Worm (Caenorhabditis elegans) whole organism, midembryonic: ENCODE measurements around the gene bgal-1.

Source experiments
- cog-1 ChIP-seq: sonication (generic microtip); optimal IDR thresholded peaks from 2 replicates; lab custom pipeline; 2016; ENCODE audit warnings: missing genetic modification characterization, missing compliant biosample characterization
- flt-1 ChIP-seq: fragments of 200-800 bp; sonication (Bioruptor generic); IDR thresholded peaks from 2 replicates; pipeline ENCODE4 v1.3.6; 2022; ENCODE audit warnings: missing genetic modification characterization, missing compliant biosample characterization
- klf-2 ChIP-seq: fragments of 200-800 bp; sonication (Bioruptor generic); conservative IDR thresholded peaks from 2 replicates; pipeline ENCODE4 v1.3.6; 2022; ENCODE audit warnings: missing genetic modification reagents, missing genetic modification characterization, missing compliant biosample characterization
- med-1 ChIP-seq: sonication (generic microtip); optimal IDR thresholded peaks from 2 replicates; lab custom pipeline; 2017; ENCODE audit warnings: missing genetic modification characterization, mild to moderate bottlenecking, missing compliant biosample characterization, antibody characterized with exemption, missing genetic modification reagents; ENCODE audit not compliant: insufficient read depth
- ref-1 ChIP-seq: fragments of 200-800 bp; sonication (Bioruptor generic); conservative IDR thresholded peaks from 2 replicates; pipeline ENCODE4 v1.3.6; 2022; ENCODE audit warnings: missing genetic modification reagents, missing genetic modification characterization, missing compliant biosample characterization
- tab-1 ChIP-seq: fragments of 200-800 bp; sonication (Bioruptor generic); IDR thresholded peaks from 2 replicates; pipeline ENCODE4 v1.3.6; 2022; ENCODE audit warnings: missing genetic modification characterization, missing compliant biosample characterization
- ztf-23 ChIP-seq: fragments of 200-800 bp; sonication (Bioruptor generic); IDR thresholded peaks from 2 replicates; pipeline ENCODE4 v1.3.6; 2022; ENCODE audit warnings: missing genetic modification reagents, missing genetic modification characterization, missing compliant biosample characterization

ce11 chrV:11235876-11236275 is 10.1 kb upstream of the bgal-1 start:
- TF ChIP-seq med-1 (GFP tag; lab: Kevin White, UChicago) (no peak), flt-1 (GFP tag; lab: Robert Waterston, UW) (no peak), klf-2 (GFP tag; lab: Robert Waterston, UW) (no peak), tab-1 (GFP tag; lab: Robert Waterston, UW) (no peak), ref-1 (no peak), cog-1 (tag; lab: Kevin White, UChicago) (no peak), ztf-23 (GFP tag; lab: Robert Waterston, UW) (no peak)
